Fruit fly (Drosophila melanogaster): ENCODE measurements around the gene CG42831.

The CG42831 gene

dm6 chr3L:10775182-10775581 is 39.4 kb upstream of the CG42831 start:
- TF ChIP-seq salm (tag; optimal IDR thresholded peaks at IDR 0.05) (no peak), ttk (GFP tag; IDR thresholded peaks at IDR 0.05) (no peak), pho (GFP tag; optimal IDR thresholded peaks at IDR 0.05) (no peak), CG9797 (GFP tag; optimal IDR thresholded peaks at IDR 0.05) (no peak), btn (GFP tag; optimal IDR thresholded peaks at IDR 0.05) (no peak), bsh (GFP tag; optimal IDR thresholded peaks at IDR 0.05) (no peak), CG4282 (GFP tag; optimal IDR thresholded peaks at IDR 0.05) (no peak), yki (optimal IDR thresholded peaks at IDR 0.05) (no peak), Ets65A (GFP tag) (no peak), CG8388 (GFP tag; optimal IDR thresholded peaks at IDR 0.05) (no peak), wor (GFP tag; IDR thresholded peaks at IDR 0.05) (no peak), knrl (GFP tag; IDR thresholded peaks at IDR 0.05; ENCODE audit: partially characterized antibody) (no peak), CG13123 (GFP tag; optimal IDR thresholded peaks at IDR 0.05) (no peak), slp2 (GFP tag; optimal IDR thresholded peaks at IDR 0.05) (no peak), CG4707 (GFP tag; optimal IDR thresholded peaks at IDR 0.05) (no peak), CG11247 (GFP tag; IDR thresholded peaks at IDR 0.05) (no peak), lola (GFP tag; optimal IDR thresholded peaks at IDR 0.05) (no peak), p53 (GFP tag; optimal IDR thresholded peaks at IDR 0.05) (no peak), slou (GFP tag; optimal IDR thresholded peaks at IDR 0.05) (no peak), zfh1 (GFP tag; IDR thresholded peaks at IDR 0.05) (no peak), ken (GFP tag; IDR thresholded peaks at IDR 0.05) (no peak), gro (GFP tag; optimal IDR thresholded peaks at IDR 0.05) (no peak), CG10654 (GFP tag; optimal IDR thresholded peaks at IDR 0.05) (no peak), CG5953 (GFP tag; IDR thresholded peaks at IDR 0.05) (no peak), Lhr (GFP tag; optimal IDR thresholded peaks at IDR 0.05) (no peak), CG33557 (GFP tag; optimal IDR thresholded peaks at IDR 0.05) (no peak), stwl (tag; optimal IDR thresholded peaks at IDR 0.05) (no peak), oc (tag; optimal IDR thresholded peaks at IDR 0.05) (peak; percentile 47), CG12219 (GFP tag; optimal IDR thresholded peaks at IDR 0.05) (no peak), Dref (GFP tag; IDR thresholded peaks at IDR 0.05) (no peak), CG12942 (GFP tag; optimal IDR thresholded peaks at IDR 0.05) (no peak), C15 (GFP tag; IDR thresholded peaks at IDR 0.05) (no peak), CG2199 (GFP tag; IDR thresholded peaks at IDR 0.05) (0 out of 3 replicates have a peak, but pooled peaks have one; percentile 70), tap (tag; optimal IDR thresholded peaks at IDR 0.05) (no peak), Ets97D (GFP tag; optimal IDR thresholded peaks at IDR 0.05) (no peak), CG14860 (GFP tag; IDR thresholded peaks at IDR 0.05; ENCODE audit: partially characterized antibody) (no peak), CG1529 (GFP tag; optimal IDR thresholded peaks at IDR 0.05) (no peak), Bgb (GFP tag; IDR thresholded peaks at IDR 0.05; ENCODE audit: partially characterized antibody) (no peak), luna (GFP tag; optimal IDR thresholded peaks at IDR 0.05) (no peak), BEAF-32 (GFP tag; optimal IDR thresholded peaks at IDR 0.05) (no peak), CG8089 (GFP tag; optimal IDR thresholded peaks at IDR 0.05) (no peak), Gsc (GFP tag; IDR thresholded peaks at IDR 0.05) (no peak), chif (GFP tag; optimal IDR thresholded peaks at IDR 0.05) (no peak), fd64A (GFP tag; optimal IDR thresholded peaks at IDR 0.05) (no peak), Dip2 (GFP tag; IDR thresholded peaks at IDR 0.05) (no peak), ssp (GFP tag; IDR thresholded peaks at IDR 0.05) (no peak), kni (GFP tag; optimal IDR thresholded peaks at IDR 0.05) (peak; percentile 64), org-1 (GFP tag; optimal IDR thresholded peaks at IDR 0.05) (no peak), CG3163 (GFP tag; optimal IDR thresholded peaks at IDR 0.05) (no peak), CoRest (tag; optimal IDR thresholded peaks at IDR 0.05) (no peak), CG15514 (GFP tag; optimal IDR thresholded peaks at IDR 0.05) (no peak), Adf1 (GFP tag; IDR thresholded peaks at IDR 0.05) (no peak), CG17612 (GFP tag; IDR thresholded peaks at IDR 0.05) (no peak)

Data from whole organism, embryonic.